Worm (Caenorhabditis elegans) whole organism, L4 larva: ENCODE results near the gene Y116A8C.9.

Experiments used
- ZK546.5 ChIP-seq, 2 experiments: sonication (generic microtip); optimal IDR thresholded peaks; 2 replicates each; lab custom pipeline; 2017; ENCODE audit warnings: missing biosample characterization in 2 of 2, missing genetic modification characterization in 2 of 2
- ceh-20 ChIP-seq: fragments of 200-800 bp; sonication (Bioruptor generic); IDR thresholded peaks from 2 replicates; pipeline ENCODE4 v1.3.6; 2022; ENCODE audit warnings: missing genetic modification reagents, missing genetic modification characterization, missing compliant biosample characterization
- ceh-32 ChIP-seq: sonication (generic microtip); optimal IDR thresholded peaks from 2 replicates; lab custom pipeline; 2016; ENCODE audit warnings: mild to moderate bottlenecking, missing genetic modification characterization, missing compliant biosample characterization; ENCODE audit not compliant: poor library complexity
- daf-8 ChIP-seq: fragments of 200-800 bp; sonication (Bioruptor generic); IDR thresholded peaks from 2 replicates; pipeline ENCODE4 v1.3.6; 2022; ENCODE audit warnings: missing genetic modification characterization, missing compliant biosample characterization
- lim-7 ChIP-seq: fragments of 200-800 bp; sonication (Bioruptor generic); IDR thresholded peaks from 2 replicates; pipeline ENCODE4 v1.3.6; 2022; ENCODE audit warnings: missing genetic modification characterization, missing compliant biosample characterization
- pha-4 ChIP-seq, 2 experiments: fragments of 150-350 bp in 1 of 2; fragments of 200-800 bp in 1 of 2; sonication (Bioruptor generic) in 1 of 2; IDR thresholded peaks in 1 of 2; optimal IDR thresholded peaks in 1 of 2; 2 replicates each; pipeline versions ENCODE4 v1.3.6 to Lab custom; 2014 to 2022; ENCODE audit warnings: missing genetic modification characterization in 2 of 2, missing genetic modification reagents in 2 of 2, missing biosample characterization in 1 of 2, missing compliant biosample characterization in 1 of 2
- unc-62 ChIP-seq, 3 experiments: fragments of 150-350 bp in 1 of 3; sonication (generic microtip); optimal IDR thresholded peaks in 2 of 3; peaks in 1 of 3; 1 replicate in 1 of 3; 2 replicates in 2 of 3; lab custom pipeline; 2014 to 2017; ENCODE audit warnings: missing biosample characterization in 3 of 3, missing genetic modification characterization in 3 of 3, missing genetic modification reagents in 3 of 3, missing genotype in 1 of 3
- zag-1 ChIP-seq: fragments of 150-350 bp; optimal IDR thresholded peaks from 2 replicates; lab custom pipeline; 2014; ENCODE audit warnings: missing biosample characterization, missing genetic modification characterization

- TF ChIP-seq ceh-20 (GFP tag; lab: Robert Waterston, UW) (no peak), ceh-32 (no peak), lim-7 (GFP tag; lab: Robert Waterston, UW) (no peak), zag-1 (tag; lab: Kevin White, UChicago) (no peak), pha-4 (GFP tag; IDR thresholded peaks at IDR 0.05; lab: Robert Waterston, UW) (no peak), pha-4 (tag; optimal IDR thresholded peaks at IDR 0.05; lab: Kevin White, UChicago) (no peak), daf-8 (GFP tag; lab: Robert Waterston, UW) (no peak), ZK546.5 (tag; optimal IDR thresholded peaks at IDR 0.05; lab: Kevin White, UChicago) (no peak), unc-62 (GFP tag; optimal IDR thresholded peaks at IDR 0.05 in 1 of 2; lab: Kevin White, UChicago) (no peak), unc-62 (tag; optimal IDR thresholded peaks at IDR 0.05; lab: Kevin White, UChicago) (no peak)
Measured at ce11 chrIV:16962445-16962844, 15.8 kb upstream of the Y116A8C.9 start.
